Worm (Caenorhabditis elegans): ENCODE data around the gene cest-32.

Gene cest-32

DNA sequence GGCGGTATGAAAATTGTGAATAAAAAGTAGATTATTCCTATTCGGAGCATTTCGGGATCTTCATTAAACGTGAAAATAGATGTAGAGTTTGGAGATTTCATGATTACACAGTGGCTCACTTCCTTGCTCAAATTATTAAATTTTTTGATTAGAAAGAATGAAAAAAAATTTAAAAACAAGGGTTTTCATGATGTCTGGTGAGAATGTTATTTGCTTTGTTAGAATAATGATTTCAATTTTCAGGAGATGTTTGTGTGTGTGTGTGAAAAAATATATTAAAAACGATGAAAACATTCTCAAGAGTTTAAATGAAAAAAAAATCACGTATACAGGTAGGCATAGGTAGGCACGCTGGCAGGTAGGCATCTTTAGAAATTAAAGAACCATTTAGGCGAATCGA lies 18.3 kb upstream of the cest-32 start, which contains the start of gene srt-68:
Gene srt-68, minus strand, starts transcription at position 101 of the 400 bp plus-strand sequence.
- TF ChIP-seq W03F9.2 (tag; optimal IDR thresholded peaks at IDR 0.05) (no peak), him-1 (tag; optimal IDR thresholded peaks at IDR 0.05) (no peak), dao-5 (tag; optimal IDR thresholded peaks at IDR 0.05) (no peak)

ce11 chrV:5243036-5243435 lies 9.3 kb upstream of the cest-32 start, which contains the start of gene cest-35.1:
Gene cest-35.1, minus strand, starts transcription at chrV:5243136.
- TF ChIP-seq him-1 (tag; optimal IDR thresholded peaks at IDR 0.05) (no peak), W03F9.2 (tag; optimal IDR thresholded peaks at IDR 0.05) (no peak), dao-5 (tag; optimal IDR thresholded peaks at IDR 0.05) (no peak)

DNA sequence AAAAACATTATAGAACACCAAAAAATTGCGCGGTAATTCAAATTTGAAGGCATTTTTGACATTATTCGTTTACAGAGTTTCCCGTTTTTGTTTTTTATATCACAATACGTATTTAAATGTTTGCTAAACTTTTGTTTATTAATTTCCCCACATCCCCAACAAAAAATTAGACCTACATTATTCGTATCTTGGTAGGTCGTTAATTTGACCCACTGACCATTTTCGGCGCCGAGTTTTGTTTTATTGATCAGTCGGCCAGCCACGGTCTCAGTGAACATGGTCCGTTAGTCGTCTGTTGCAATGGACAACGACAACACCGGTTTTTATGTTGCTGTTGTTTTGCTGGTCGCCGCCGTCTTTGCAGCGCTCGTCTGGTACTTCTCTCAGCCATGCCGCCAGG lies 6.2 kb upstream of the cest-32 start, which contains the start of gene B0238.15:
Gene B0238.15, plus strand, starts transcription at position 301 of the 400 bp plus-strand sequence.
- TF ChIP-seq W03F9.2 (tag; optimal IDR thresholded peaks at IDR 0.05) (no peak), him-1 (tag; optimal IDR thresholded peaks at IDR 0.05) (no peak), dao-5 (tag; optimal IDR thresholded peaks at IDR 0.05) (no peak)

ce11 chrV:5239404-5239803 lies 5.7 kb upstream of the cest-32 start, which contains the start of gene C52A10.3:
Gene C52A10.3, minus strand, starts transcription at chrV:5239504.
- no peak for TF ChIP-seq W03F9.2 (tag; optimal IDR thresholded peaks at IDR 0.05)
- no peak for TF ChIP-seq dao-5 (tag; optimal IDR thresholded peaks at IDR 0.05)
- TF ChIP-seq him-1 (tag; optimal IDR thresholded peaks at IDR 0.05): no peak

DNA sequence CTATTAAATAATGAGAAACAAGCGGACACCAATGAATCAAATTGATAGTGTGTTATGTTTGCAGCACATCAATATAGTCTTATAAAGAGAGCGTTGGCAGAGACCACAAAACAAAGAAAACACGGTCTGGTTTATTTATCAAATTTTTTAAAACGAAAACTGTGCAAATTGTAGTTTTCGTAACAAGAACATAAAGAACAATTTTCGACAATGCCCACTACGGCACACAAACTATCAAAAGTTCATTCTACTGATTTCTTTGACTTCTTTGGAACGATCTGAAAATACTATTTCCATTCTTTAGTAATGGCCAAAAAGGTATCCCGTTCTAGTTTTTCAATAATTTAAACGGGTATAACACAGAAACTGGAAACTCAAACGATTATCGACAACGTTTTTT lies 3.4 kb upstream of the cest-32 start, which contains the start of gene cest-35.2:
Gene cest-35.2, minus strand, starts transcription at position 101 of the 400 bp plus-strand sequence.
- no peak for TF ChIP-seq him-1 (tag; optimal IDR thresholded peaks at IDR 0.05)
- TF ChIP-seq W03F9.2 (tag; optimal IDR thresholded peaks at IDR 0.05): no peak
- no peak for TF ChIP-seq dao-5 (tag; optimal IDR thresholded peaks at IDR 0.05)

DNA sequence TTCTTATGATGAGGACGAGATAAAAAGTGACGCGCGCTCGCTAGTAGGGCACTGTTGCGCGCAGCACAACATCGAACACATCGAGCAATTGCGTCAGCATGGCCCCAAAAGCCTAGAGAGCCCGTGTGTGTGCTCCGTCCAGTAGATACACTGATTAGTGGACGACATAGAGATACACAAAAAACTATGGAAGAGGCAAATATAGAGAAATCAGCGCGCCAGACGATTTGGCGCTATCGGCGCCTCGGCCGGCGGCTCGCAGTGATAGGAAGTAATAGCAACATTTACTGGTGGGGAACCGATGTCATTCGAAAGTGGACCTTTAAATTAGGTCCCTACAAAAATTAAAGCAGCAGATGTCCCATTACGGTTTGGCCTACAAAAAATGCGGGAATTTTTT lies 5.2 kb downstream of the cest-32 start:
- no peak for TF ChIP-seq him-1 (tag; optimal IDR thresholded peaks at IDR 0.05)

ce11 chrV:5225660-5226059 lies 8.0 kb downstream of the cest-32 start:
- TF ChIP-seq him-1 (tag; optimal IDR thresholded peaks at IDR 0.05) (no peak), dao-5 (tag; optimal IDR thresholded peaks at IDR 0.05) (no peak), W03F9.2 (tag; optimal IDR thresholded peaks at IDR 0.05) (no peak)

DNA sequence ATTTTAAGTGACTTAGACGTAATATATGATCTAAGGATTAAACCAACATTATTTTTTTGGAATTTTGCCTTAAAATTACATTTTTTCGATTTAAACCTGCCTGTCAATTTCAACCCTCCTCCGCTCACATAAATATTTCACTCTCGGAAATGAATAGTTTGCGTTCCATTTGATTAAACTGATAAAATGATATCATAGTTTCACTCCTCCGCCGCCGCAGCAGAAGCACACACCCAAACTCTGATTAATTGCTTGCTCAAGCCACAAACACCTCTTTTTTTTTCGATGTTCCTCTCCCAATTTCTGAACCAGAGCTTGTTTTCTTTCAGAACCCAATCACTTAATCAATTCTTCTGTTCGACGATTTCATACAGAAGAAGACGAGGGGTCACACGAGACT lies 10.6 kb downstream of the cest-32 start, which contains the start of gene Y49G5B.1:
Gene Y49G5B.1, plus strand, starts transcription at position 324 of the 400 bp plus-strand sequence.
- TF ChIP-seq him-1 (tag; optimal IDR thresholded peaks at IDR 0.05): no peak
- TF ChIP-seq W03F9.2 (tag; optimal IDR thresholded peaks at IDR 0.05): no peak
- TF ChIP-seq dao-5 (tag; optimal IDR thresholded peaks at IDR 0.05): no peak

- TF ChIP-seq W03F9.2 (tag; optimal IDR thresholded peaks at IDR 0.05): no peak
- no peak for TF ChIP-seq him-1 (tag; optimal IDR thresholded peaks at IDR 0.05)
- no peak for TF ChIP-seq dao-5 (tag; optimal IDR thresholded peaks at IDR 0.05)
These were observed 20.0 kb downstream of the cest-32 start for ce11 chrV:5213674-5214073.

- TF ChIP-seq him-1 (tag; optimal IDR thresholded peaks at IDR 0.05): no peak
- no peak for TF ChIP-seq dao-5 (tag; optimal IDR thresholded peaks at IDR 0.05)
- no peak for TF ChIP-seq W03F9.2 (tag; optimal IDR thresholded peaks at IDR 0.05)
These were observed 29.6 kb downstream of the cest-32 start, which contains the start of gene ttc-37 for ce11 chrV:5204127-5204526. Gene ttc-37, plus strand, starts transcription at chrV:5204475.

DNA sequence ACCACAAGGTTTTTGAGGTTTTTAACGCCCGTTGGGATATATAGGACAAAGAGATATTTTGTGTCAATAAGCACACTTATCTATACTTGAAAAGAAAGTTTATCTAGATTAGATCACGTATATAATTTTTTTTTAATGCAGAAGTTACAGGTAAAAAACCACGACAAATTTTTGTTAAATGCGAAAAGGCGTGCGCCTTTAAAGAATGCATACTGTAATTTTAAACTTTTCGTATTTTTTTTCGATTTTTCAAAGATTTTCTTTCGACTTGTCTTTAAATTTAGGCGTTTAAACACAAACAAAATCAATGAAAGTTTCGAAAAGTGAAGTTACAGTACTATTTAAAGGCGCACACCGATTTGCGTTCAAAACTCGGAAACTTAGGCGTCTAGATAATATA lies 30.0 kb downstream of the cest-32 start:
- TF ChIP-seq dao-5 (tag; optimal IDR thresholded peaks at IDR 0.05) (no peak), W03F9.2 (tag; optimal IDR thresholded peaks at IDR 0.05) (no peak), him-1 (tag; optimal IDR thresholded peaks at IDR 0.05) (no peak)

- TF ChIP-seq him-1 (tag; optimal IDR thresholded peaks at IDR 0.05): no peak
- no peak for TF ChIP-seq W03F9.2 (tag; optimal IDR thresholded peaks at IDR 0.05)
- no peak for TF ChIP-seq dao-5 (tag; optimal IDR thresholded peaks at IDR 0.05)
These were observed 32.0 kb downstream of the cest-32 start for ce11 chrV:5201706-5202105.

- no peak for TF ChIP-seq dao-5 (tag; optimal IDR thresholded peaks at IDR 0.05)
- no peak for TF ChIP-seq W03F9.2 (tag; optimal IDR thresholded peaks at IDR 0.05)
- no peak for TF ChIP-seq him-1 (tag; optimal IDR thresholded peaks at IDR 0.05)
These were observed 33.5 kb downstream of the cest-32 start for ce11 chrV:5200188-5200587.

ce11 chrV:5198240-5198639 lies 35.5 kb downstream of the cest-32 start, which contains the start of gene Y47A7.2:
Gene Y47A7.2, minus strand, starts transcription at chrV:5198340.
- no peak for TF ChIP-seq him-1 (tag; optimal IDR thresholded peaks at IDR 0.05)
- no peak for TF ChIP-seq W03F9.2 (tag; optimal IDR thresholded peaks at IDR 0.05)
- no peak for TF ChIP-seq dao-5 (tag; optimal IDR thresholded peaks at IDR 0.05)

DNA sequence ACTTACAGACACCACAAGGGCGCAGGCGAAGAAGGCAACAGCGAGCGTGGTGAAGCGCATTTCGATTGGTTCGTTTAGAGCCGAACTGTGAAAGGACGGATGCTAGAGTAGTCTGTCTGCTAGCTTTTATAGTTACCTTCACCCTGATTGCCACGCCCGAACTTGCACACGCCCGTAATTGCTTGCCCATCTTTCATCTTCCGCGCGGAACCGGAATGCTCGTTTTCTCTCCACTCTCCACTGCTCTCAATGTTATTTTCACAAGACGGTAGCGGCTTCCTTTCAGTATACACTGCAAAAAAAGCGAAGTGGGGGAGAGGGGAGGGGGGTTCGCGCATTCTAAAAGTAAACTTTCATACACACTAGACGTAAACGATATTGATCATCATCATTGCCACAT lies 39.2 kb downstream of the cest-32 start, which contains the start of gene abu-8:
Gene abu-8, minus strand, starts transcription at position 101 of the 400 bp plus-strand sequence.
- TF ChIP-seq dao-5 (tag; optimal IDR thresholded peaks at IDR 0.05) (no peak), W03F9.2 (tag; optimal IDR thresholded peaks at IDR 0.05) (no peak), him-1 (tag; optimal IDR thresholded peaks at IDR 0.05) (no peak)
